Fruit fly (Drosophila melanogaster) whole organism, wandering third instar larva: ENCODE measurements around the gene CG14219.
A peak's percentile ranks its signal among the peaks of the same experiment; 100 is the strongest.

ENCODE experiments used
- CG32264 ChIP-seq: fragments of 200-800 bp; sonication (Bioruptor generic); optimal IDR thresholded peaks from 2 replicates; lab custom pipeline; 2016; ENCODE audit warnings: missing biosample characterization, missing genetic modification characterization
- CG9705 ChIP-seq: fragments of 200-800 bp; sonication (Bioruptor generic); optimal IDR thresholded peaks from 2 replicates; lab custom pipeline; 2018; ENCODE audit warnings: missing biosample characterization, mild to moderate bottlenecking, missing genetic modification characterization
- CrebA ChIP-seq: fragments of 200-800 bp; sonication (Bioruptor generic); optimal IDR thresholded peaks from 2 replicates; lab custom pipeline; 2016; ENCODE audit warnings: missing biosample characterization, mild to moderate bottlenecking, missing genetic modification characterization, borderline replicate concordance
- Dfd ChIP-seq: fragments of >200 bp; optimal IDR thresholded peaks from 2 replicates; lab custom pipeline; 2017; ENCODE audit warnings: missing biosample characterization, missing genetic modification characterization
- Dif ChIP-seq: fragments of 200-275, 200-300 bp; sonication (Bioruptor generic); optimal IDR thresholded peaks from 2 replicates; lab custom pipeline; 2018; ENCODE audit warnings: missing biosample characterization, missing genetic modification characterization; ENCODE audit not compliant: partially characterized antibody
- GATAd ChIP-seq: sonication (Bioruptor generic); optimal IDR thresholded peaks from 2 replicates; lab custom pipeline; 2016; ENCODE audit warnings: missing biosample characterization, missing genetic modification characterization
- HLH106 ChIP-seq: fragments of 200-800 bp; optimal IDR thresholded peaks from 3 replicates; lab custom pipeline; 2019; ENCODE audit warnings: missing biosample characterization, mild to moderate bottlenecking, missing genetic modification characterization, moderate library complexity
- Hr83 ChIP-seq: fragments of 200-300 bp; sonication (Bioruptor generic); optimal IDR thresholded peaks from 2 replicates; lab custom pipeline; 2016; ENCODE audit warnings: missing biosample characterization, mild to moderate bottlenecking, missing genetic modification characterization, moderate library complexity; ENCODE audit not compliant: poor library complexity, severe bottlenecking
- Jra ChIP-seq: sonication (Bioruptor generic); optimal IDR thresholded peaks from 2 replicates; lab custom pipeline; 2016; ENCODE audit warnings: missing biosample characterization, missing genetic modification characterization
- Myc ChIP-seq: fragments of >200 bp; optimal IDR thresholded peaks from 2 replicates; lab custom pipeline; 2017
- N ChIP-seq: fragments of >200 bp; optimal IDR thresholded peaks from 2 replicates; lab custom pipeline; 2018; ENCODE audit warnings: missing biosample characterization, missing external identifiers, missing genetic modification characterization
- OdsH ChIP-seq: fragments of 200-800 bp; sonication (Bioruptor generic); optimal IDR thresholded peaks from 2 replicates; lab custom pipeline; 2016; ENCODE audit warnings: missing biosample characterization, mild to moderate bottlenecking, missing genetic modification characterization
- Rel ChIP-seq, 2 experiments: fragments of 200-800 bp; sonication (Bioruptor generic) in 1 of 2; optimal IDR thresholded peaks; 2 replicates in 1 of 2; 3 replicates in 1 of 2; lab custom pipeline; 2016 to 2019; ENCODE audit warnings: mild to moderate bottlenecking in 2 of 2, missing biosample characterization in 2 of 2, missing genetic modification characterization in 2 of 2, moderate library complexity in 1 of 2
- Vsx2 ChIP-seq: fragments of 200-300, 225-300 bp; sonication (Bioruptor generic); optimal IDR thresholded peaks from 2 replicates; lab custom pipeline; 2018; ENCODE audit warnings: missing biosample characterization, missing genetic modification characterization; ENCODE audit not compliant: partially characterized antibody
- br ChIP-seq: fragments of 200-800 bp; sonication (Bioruptor generic); optimal IDR thresholded peaks from 2 replicates; lab custom pipeline; 2016; ENCODE audit warnings: missing biosample characterization, missing genetic modification characterization
- brk ChIP-seq: fragments of 200-800 bp; sonication (Bioruptor generic); optimal IDR thresholded peaks from 2 replicates; lab custom pipeline; 2016; ENCODE audit warnings: missing biosample characterization, mild to moderate bottlenecking, missing genetic modification characterization
- dl ChIP-seq, 2 experiments: fragments of 175-275, 200-275 bp in 1 of 2; fragments of 200-275 bp in 1 of 2; sonication (Bioruptor generic); optimal IDR thresholded peaks; lab custom pipeline; 2018; ENCODE audit warnings: mild to moderate bottlenecking in 2 of 2, missing biosample characterization in 2 of 2, missing genetic modification characterization in 2 of 2, moderate library complexity in 2 of 2; ENCODE audit not compliant: partially characterized antibody in 2 of 2, insufficient read depth in 1 of 2
- dsf ChIP-seq: sonication (Bioruptor generic); optimal IDR thresholded peaks from 2 replicates; lab custom pipeline; 2016; ENCODE audit warnings: missing biosample characterization, missing genetic modification characterization, borderline replicate concordance
- ey ChIP-seq: fragments of 200-800 bp; sonication (Bioruptor generic); optimal IDR thresholded peaks from 2 replicates; lab custom pipeline; 2016; ENCODE audit warnings: missing biosample characterization, missing genetic modification characterization
- fru ChIP-seq: fragments of 200-800 bp; sonication (Bioruptor generic); optimal IDR thresholded peaks from 3 replicates; lab custom pipeline; 2016; ENCODE audit warnings: missing biosample characterization, mild to moderate bottlenecking, missing genetic modification characterization
- h ChIP-seq: fragments of 200-800 bp; sonication (Bioruptor generic); optimal IDR thresholded peaks from 3 replicates; lab custom pipeline; 2016; ENCODE audit warnings: missing biosample characterization, mild to moderate bottlenecking, missing genetic modification characterization
- jim ChIP-seq: fragments of 175-275, 200-325 bp; sonication (Bioruptor generic); optimal IDR thresholded peaks from 2 replicates; lab custom pipeline; 2016; ENCODE audit warnings: missing biosample characterization, mild to moderate bottlenecking, missing genetic modification characterization
- lola ChIP-seq: fragments of >200 bp; optimal IDR thresholded peaks from 2 replicates; lab custom pipeline; 2017; ENCODE audit warnings: missing biosample characterization, missing genetic modification characterization
- pan ChIP-seq: fragments of >200 bp; optimal IDR thresholded peaks from 2 replicates; lab custom pipeline; 2017
- psq ChIP-seq: fragments of 200-800 bp; sonication (Bioruptor generic); optimal IDR thresholded peaks from 3 replicates; lab custom pipeline; 2017; ENCODE audit warnings: missing biosample characterization, mild to moderate bottlenecking, missing genetic modification characterization, moderate library complexity
- sage ChIP-seq: fragments of 200-800 bp; sonication (Bioruptor generic); optimal IDR thresholded peaks from 2 replicates; lab custom pipeline; 2016; ENCODE audit warnings: missing biosample characterization, mild to moderate bottlenecking, missing genetic modification characterization
- sv ChIP-seq: fragments of 200-800 bp; sonication (Bioruptor generic); optimal IDR thresholded peaks from 3 replicates; lab custom pipeline; 2016; ENCODE audit warnings: missing biosample characterization, missing genetic modification characterization
- tai ChIP-seq: sonication (Bioruptor generic); optimal IDR thresholded peaks from 2 replicates; lab custom pipeline; 2016; ENCODE audit warnings: missing biosample characterization, missing genetic modification characterization
- usp ChIP-seq: fragments of >200 bp; optimal IDR thresholded peaks from 2 replicates; lab custom pipeline; 2017; ENCODE audit warnings: missing biosample characterization, missing genetic modification characterization
- woc ChIP-seq: sonication (Bioruptor generic); optimal IDR thresholded peaks from 2 replicates; lab custom pipeline; 2016; ENCODE audit warnings: missing biosample characterization, mild to moderate bottlenecking, missing genetic modification characterization

CG14219 gene

DNA sequence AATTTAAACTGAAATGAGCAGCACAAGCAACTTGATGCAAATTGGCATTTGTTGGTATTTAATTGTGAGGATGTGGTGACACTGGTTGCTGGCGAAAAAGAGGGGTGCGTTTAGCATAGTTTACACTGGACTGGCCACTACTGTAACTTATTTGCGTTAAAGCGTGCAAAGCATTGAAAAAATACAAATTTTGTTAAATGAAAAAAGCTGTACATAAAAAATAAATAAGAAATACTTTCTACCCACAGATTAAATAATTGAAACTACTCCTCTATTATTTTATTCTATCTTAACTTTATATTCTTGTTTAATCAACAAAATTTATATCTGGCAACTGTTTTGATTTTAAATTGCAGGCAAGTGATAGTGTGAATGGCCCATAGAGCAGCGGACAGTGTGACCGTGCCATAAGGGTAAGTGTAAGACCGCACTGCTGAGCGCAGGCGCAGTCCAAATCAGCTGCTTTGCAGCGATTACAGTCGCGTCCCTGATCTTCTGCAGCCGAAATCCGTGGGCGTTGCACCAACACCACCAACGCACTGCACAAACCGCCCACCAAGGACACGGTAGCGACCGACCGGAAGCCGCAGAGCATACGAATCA lies 24.2 kb downstream of the CG14219 start, which contains the start of the genes Grip84 and car:
TSS of gene Grip84 (minus strand) at position 51 of the 603 bp plus-strand sequence.
TSS of gene car (plus strand) at position 306 of the 603 bp plus-strand sequence.
- TF ChIP-seq CG9705 = peak; percentile 37
- TF ChIP-seq ey (GFP tag; lab: Kevin White, UChicago) = peak; percentile 32
- TF ChIP-seq fru (GFP tag; lab: Kevin White, UChicago) = peak; percentile 53
- TF ChIP-seq brk (GFP tag; lab: Kevin White, UChicago) = no peak
- TF ChIP-seq dl (GFP tag; optimal IDR thresholded peaks at IDR 0.05; lab: Kevin White, UChicago; ENCODE audit: insufficient read depth in 1 of 2, partially characterized antibody in 2 of 2) = no peak
- TF ChIP-seq CrebA (GFP tag; lab: Kevin White, UChicago) = no peak
- TF ChIP-seq lola (GFP tag; lab: Kevin White, UChicago) = no peak
- no peak for TF ChIP-seq jim
- TF ChIP-seq Myc (lab: Kevin White, UChicago) = no peak
- TF ChIP-seq sv = peak; percentile 58
- no peak for TF ChIP-seq woc
- TF ChIP-seq HLH106 (tag; lab: Kevin White, UChicago) = peak; percentile 66
- no peak for TF ChIP-seq Hr83 (GFP tag; lab: Kevin White, UChicago)
- peak; percentile 64 for TF ChIP-seq N (GFP tag; lab: Kevin White, UChicago)
- TF ChIP-seq Vsx2 = no peak
- TF ChIP-seq psq (GFP tag; lab: Kevin White, UChicago) = peak; percentile 48
- no peak for TF ChIP-seq Rel (GFP tag; optimal IDR thresholded peaks at IDR 0.05; lab: Kevin White, UChicago)
- no peak for TF ChIP-seq Rel (tag; optimal IDR thresholded peaks at IDR 0.05; lab: Kevin White, UChicago)
- no peak for TF ChIP-seq Jra (GFP tag; lab: Kevin White, UChicago)

- TF ChIP-seq psq (GFP tag; lab: Kevin White, UChicago) = no peak
- no peak for TF ChIP-seq brk (GFP tag; lab: Kevin White, UChicago)
- no peak for TF ChIP-seq Vsx2
- no peak for TF ChIP-seq OdsH
- TF ChIP-seq CG32264 (GFP tag; lab: Kevin White, UChicago) = no peak
- no peak for TF ChIP-seq dsf (GFP tag; lab: Kevin White, UChicago)
- TF ChIP-seq br (GFP tag; lab: Kevin White, UChicago) = no peak
- no peak for TF ChIP-seq tai (GFP tag; lab: Kevin White, UChicago)
- TF ChIP-seq CG9705 = no peak
- TF ChIP-seq GATAd (GFP tag; lab: Kevin White, UChicago) = no peak
- no peak for TF ChIP-seq ey (GFP tag; lab: Kevin White, UChicago)
- no peak for TF ChIP-seq woc
- no peak for TF ChIP-seq Hr83 (GFP tag; lab: Kevin White, UChicago)
- no peak for TF ChIP-seq dl (GFP tag; optimal IDR thresholded peaks at IDR 0.05; lab: Kevin White, UChicago; ENCODE audit: insufficient read depth in 1 of 2, partially characterized antibody in 2 of 2)
- TF ChIP-seq sage (GFP tag; lab: Kevin White, UChicago) = no peak
- no peak for TF ChIP-seq Jra (GFP tag; lab: Kevin White, UChicago)
- no peak for TF ChIP-seq Myc (lab: Kevin White, UChicago)
- no peak for TF ChIP-seq pan (lab: Kevin White, UChicago)
- TF ChIP-seq h (GFP tag; lab: Kevin White, UChicago) = no peak
Measured at dm6 chrX:19549570-19549969, 40.4 kb downstream of the CG14219 start.

dm6 chrX:19548438-19548837 lies 41.5 kb downstream of the CG14219 start:
- TF ChIP-seq Dfd (no peak), Dif (GFP tag; lab: Kevin White, UChicago) (no peak)

- no peak for TF ChIP-seq ey (GFP tag; lab: Kevin White, UChicago)
- no peak for TF ChIP-seq sv
- no peak for TF ChIP-seq usp (GFP tag; lab: Kevin White, UChicago)
- no peak for TF ChIP-seq Jra (GFP tag; lab: Kevin White, UChicago)
Measured at dm6 chrX:19547382-19547781, 42.6 kb downstream of the CG14219 start, which contains the start of gene CG32532. Gene CG32532 (minus strand): TSS chrX:19547482.

- no peak for TF ChIP-seq psq (GFP tag; lab: Kevin White, UChicago)
- TF ChIP-seq Dif (GFP tag; lab: Kevin White, UChicago) = peak; percentile 26
- no peak for TF ChIP-seq br (GFP tag; lab: Kevin White, UChicago)
Measured at dm6 chrX:19546658-19547038, 43.3 kb downstream of the CG14219 start.
